Fruit fly (Drosophila melanogaster) whole organism, adult: Measurements from ENCODE around the gene CG18622.

Experiments used
- CG12768 ChIP-seq: fragments of 200-800 bp; sonication (Bioruptor generic); optimal IDR thresholded peaks from 2 replicates; lab custom pipeline; 2017; ENCODE audit warnings: missing biosample characterization, missing genetic modification characterization, mild to moderate bottlenecking, moderate library complexity, missing genetic modification reagents
- Crg-1 ChIP-seq: fragments of 200-800 bp; sonication (Bioruptor generic); optimal IDR thresholded peaks from 2 replicates; lab custom pipeline; 2016; ENCODE audit warnings: missing biosample characterization, missing genetic modification characterization
- kay ChIP-seq: fragments of 200-800 bp; sonication (Bioruptor generic); peaks from one replicate; lab custom pipeline; 2016; ENCODE audit warnings: missing biosample characterization, missing genetic modification characterization, borderline replicate concordance
- ovo ChIP-seq: fragments of 200-800 bp; sonication (Bioruptor generic); optimal IDR thresholded peaks from 2 replicates; lab custom pipeline; 2016; ENCODE audit warnings: missing biosample characterization, missing genetic modification characterization
- pad ChIP-seq: fragments of 200-800 bp; sonication (Bioruptor generic); optimal IDR thresholded peaks from 3 replicates; lab custom pipeline; 2017; ENCODE audit warnings: missing biosample characterization, missing genetic modification characterization, mild to moderate bottlenecking, moderate library complexity, missing genetic modification reagents

- TF ChIP-seq Crg-1 = no peak
- no peak for TF ChIP-seq kay (GFP tag; lab: Kevin White, UChicago)
- TF ChIP-seq pad (GFP tag; lab: Kevin White, UChicago) = peak; percentile 62
- TF ChIP-seq CG12768 (GFP tag; lab: Kevin White, UChicago) = no peak
- TF ChIP-seq ovo (GFP tag; lab: Kevin White, UChicago) = peak; percentile 33
Measured at dm6 chr3R:16969361-16970355, 17.9 kb downstream of the CG18622 start.
